Fruit fly (Drosophila melanogaster): ENCODE data around the gene MED19.

- TF ChIP-seq CG8478 (optimal IDR thresholded peaks at IDR 0.05) (no peak), CTCF (optimal IDR thresholded peaks at IDR 0.05) (no peak)
These were observed 49.5 kb upstream of the MED19 start, which contains the start of gene Tsp74F for dm6 chr3L:17895815-17896275.
